Worm (Caenorhabditis elegans): Measurements from ENCODE around the gene Y105C5A.1268.

DNA sequence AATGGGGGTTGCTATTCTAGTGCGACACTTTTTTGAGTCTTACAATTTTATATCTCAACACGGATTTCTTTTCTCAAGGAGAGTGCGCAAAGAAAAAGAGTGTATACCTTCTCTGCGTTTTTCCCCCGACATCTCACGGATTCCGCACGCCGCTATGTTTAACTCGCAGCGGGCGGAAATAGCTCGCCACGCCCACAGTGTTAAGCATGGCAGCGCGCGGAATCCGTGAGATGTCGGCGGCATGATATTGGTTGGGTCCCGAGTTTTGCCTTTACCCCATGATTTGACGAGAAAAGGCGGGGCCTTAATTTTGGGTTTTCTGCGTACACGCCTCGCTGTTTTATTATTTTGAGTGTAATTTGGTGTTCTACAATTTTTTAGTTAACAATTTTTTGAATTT is 45.6 kb upstream of the Y105C5A.1268 start:
- TF ChIP-seq pha-2 (tag; optimal IDR thresholded peaks at IDR 0.05): no peak
- no peak for TF ChIP-seq unc-3 (GFP tag; conservative IDR thresholded peaks at IDR 0.05)
- no peak for TF ChIP-seq unc-3 (tag; optimal IDR thresholded peaks at IDR 0.05)
- no peak for TF ChIP-seq ceh-2 (tag; optimal IDR thresholded peaks at IDR 0.05)
- TF ChIP-seq fkh-10 (GFP tag; optimal IDR thresholded peaks at IDR 0.05): no peak
- no peak for TF ChIP-seq sox-4 (tag; optimal IDR thresholded peaks at IDR 0.05)
- TF ChIP-seq C38D4.7 (GFP tag; optimal IDR thresholded peaks at IDR 0.05): no peak
- TF ChIP-seq C08G9.2 (tag; optimal IDR thresholded peaks at IDR 0.05): no peak
- no peak for TF ChIP-seq eyg-1 (tag; optimal IDR thresholded peaks at IDR 0.05)
- no peak for TF ChIP-seq ama-1 (optimal IDR thresholded peaks at IDR 0.05)
- no peak for TF ChIP-seq ceh-9 (tag; optimal IDR thresholded peaks at IDR 0.05)
- TF ChIP-seq hlh-13 (GFP tag; optimal IDR thresholded peaks at IDR 0.05): no peak
- no peak for TF ChIP-seq ceh-18 (tag; optimal IDR thresholded peaks at IDR 0.05)
- TF ChIP-seq che-1 (tag; optimal IDR thresholded peaks at IDR 0.05): no peak

All from whole organism, late embryonic.